Worm (Caenorhabditis elegans): ENCODE results near the gene T23F11.2.
A peak's percentile ranks its signal among the peaks of the same experiment; 100 is the strongest.

T23F11.2 gene

ce11 chrIII:4689595-4689994, 34.3 kb upstream of the T23F11.2 start (continued):
- TF ChIP-seq fkh-4 (tag; optimal IDR thresholded peaks at IDR 0.05; ENCODE audit: borderline replicate concordance): no peak
- no peak for TF ChIP-seq ceh-8 (GFP tag; optimal IDR thresholded peaks at IDR 0.05)
- TF ChIP-seq lin-39 (tag; optimal IDR thresholded peaks at IDR 0.05): no peak
- TF ChIP-seq lir-3 (tag; optimal IDR thresholded peaks at IDR 0.05; ENCODE audit: poor library complexity): no peak
- peak; percentile 24 for TF ChIP-seq aly-2 (tag; optimal IDR thresholded peaks at IDR 0.05)
- TF ChIP-seq irx-1 (tag; optimal IDR thresholded peaks at IDR 0.05): peak; percentile 56
- peak; percentile 42 for TF ChIP-seq pax-3 (tag; optimal IDR thresholded peaks at IDR 0.05)
- peak; percentile 49 for TF ChIP-seq sup-37 (GFP tag; optimal IDR thresholded peaks at IDR 0.05)
- no peak for TF ChIP-seq unc-98 (GFP tag; IDR thresholded peaks at IDR 0.05)
- no peak for TF ChIP-seq efl-3 (GFP tag; optimal IDR thresholded peaks at IDR 0.05)
- no peak for TF ChIP-seq ets-5 (GFP tag; IDR thresholded peaks at IDR 0.05)
- TF ChIP-seq unc-30 (tag; optimal IDR thresholded peaks at IDR 0.05): no peak
- no peak for TF ChIP-seq hlh-17 (GFP tag; optimal IDR thresholded peaks at IDR 0.05; ENCODE audit: borderline replicate concordance)
- TF ChIP-seq C16A3.4 (tag; optimal IDR thresholded peaks at IDR 0.05): peak; percentile 82
- TF ChIP-seq C34B4.2 (tag; optimal IDR thresholded peaks at IDR 0.05): no peak
- TF ChIP-seq tlp-1 (tag; optimal IDR thresholded peaks at IDR 0.05): no peak
- peak; percentile 4 for TF ChIP-seq zip-4 (GFP tag; optimal IDR thresholded peaks at IDR 0.05)
- TF ChIP-seq zag-1 (tag; optimal IDR thresholded peaks at IDR 0.05): no peak
- no peak for TF ChIP-seq egl-13 (tag; optimal IDR thresholded peaks at IDR 0.05)
- peak; percentile 73 for TF ChIP-seq nhr-47 (tag; optimal IDR thresholded peaks at IDR 0.05)
- no peak for TF ChIP-seq nhr-76 (tag; optimal IDR thresholded peaks at IDR 0.05)
- peak; percentile 34 for TF ChIP-seq fos-1 (tag; optimal IDR thresholded peaks at IDR 0.05)
- TF ChIP-seq hlh-4 (tag; optimal IDR thresholded peaks at IDR 0.05): no peak
- TF ChIP-seq elt-3 (tag; optimal IDR thresholded peaks at IDR 0.05): peak in 3 of 6 experiments; percentile 9 to 71 (median 21)
- peak; percentile 53 for TF ChIP-seq tbx-2 (tag; optimal IDR thresholded peaks at IDR 0.05)
- peak; percentile 78 for TF ChIP-seq nhr-20 (tag; optimal IDR thresholded peaks at IDR 0.05)
- TF ChIP-seq ama-1 (optimal IDR thresholded peaks at IDR 0.05): peak; percentile 66
- peak; percentile 82 for TF ChIP-seq nhr-71 (tag; optimal IDR thresholded peaks at IDR 0.05)
- no peak for TF ChIP-seq egl-27 (tag; optimal IDR thresholded peaks at IDR 0.05)
- TF ChIP-seq hpl-2 (GFP tag; optimal IDR thresholded peaks at IDR 0.05): peak; percentile 25
- peak; percentile 76 for TF ChIP-seq unc-130 (tag; optimal IDR thresholded peaks at IDR 0.05)
- TF ChIP-seq nhr-11 (tag; optimal IDR thresholded peaks at IDR 0.05): no peak
- no peak for TF ChIP-seq mab-9 (GFP tag; IDR thresholded peaks at IDR 0.05)
- TF ChIP-seq aha-1 (tag; optimal IDR thresholded peaks at IDR 0.05): no peak
- TF ChIP-seq nhr-237 (tag; optimal IDR thresholded peaks at IDR 0.05): no peak
- peak; percentile 14 for TF ChIP-seq blmp-1 (tag; optimal IDR thresholded peaks at IDR 0.05)
- TF ChIP-seq sptf-1 (tag; optimal IDR thresholded peaks at IDR 0.05): no peak
- TF ChIP-seq pqm-1 (tag; optimal IDR thresholded peaks at IDR 0.05): no peak
- peak; percentile 37 for TF ChIP-seq jun-1 (tag; optimal IDR thresholded peaks at IDR 0.05)
- peak; percentile 46 for TF ChIP-seq C04F5.9 (tag; optimal IDR thresholded peaks at IDR 0.05)
- TF ChIP-seq nhr-28 (tag; optimal IDR thresholded peaks at IDR 0.05): no peak
- TF ChIP-seq nhr-19 (GFP tag; conservative IDR thresholded peaks at IDR 0.05): peak; percentile 77
- peak; percentile 83 for TF ChIP-seq rnt-1 (tag; optimal IDR thresholded peaks at IDR 0.05)
- peak; percentile 59 for TF ChIP-seq lin-13 (GFP tag; optimal IDR thresholded peaks at IDR 0.05)
- TF ChIP-seq mef-2 (tag; optimal IDR thresholded peaks at IDR 0.05): peak; percentile 5

ce11 chrIII:4688965-4689364, 33.7 kb upstream of the T23F11.2 start, which contains the start of gene ppat-1:
ppat-1 (plus strand) TSS chrIII:4689280.
- TF ChIP-seq sox-4 (tag; optimal IDR thresholded peaks at IDR 0.05): no peak
- TF ChIP-seq snu-23 (GFP tag; optimal IDR thresholded peaks at IDR 0.05): no peak
- peak; percentile 2 for TF ChIP-seq ceh-8 (GFP tag; optimal IDR thresholded peaks at IDR 0.05)
- TF ChIP-seq lin-13 (GFP tag; optimal IDR thresholded peaks at IDR 0.05): no peak

Measured in whole organism, L1 larva.